Fruit fly (Drosophila melanogaster) S2 (cell line): ENCODE measurements around the gene CG4133.

Source experiments
- CG8478 ChIP-seq: fragments of >200 bp; optimal IDR thresholded peaks from 2 replicates; lab custom pipeline; 2018
- CTCF ChIP-seq, 2 experiments: fragments of >200 bp; optimal IDR thresholded peaks; 2 replicates each; lab custom pipeline; 2018

- TF ChIP-seq CG8478 (lab: Kevin White, UChicago) (no peak), CTCF (optimal IDR thresholded peaks at IDR 0.05; lab: Kevin White, UChicago) (no peak)
Observed at dm6 chr2L:496436-496835, 41.1 kb downstream of the CG4133 start.
